Fruit fly (Drosophila melanogaster) whole organism, prepupa: Measurements from ENCODE around the gene wls.
A peak's percentile ranks its signal among the peaks of the same experiment; 100 is the strongest.

Experiments used
- CG10631 ChIP-seq: fragments of 200-800 bp; sonication (Bioruptor generic); optimal IDR thresholded peaks from 2 replicates; lab custom pipeline; 2016; ENCODE audit warnings: missing biosample characterization, missing genetic modification characterization
- CG10669 ChIP-seq: fragments of 200-800 bp; sonication (Bioruptor generic); optimal IDR thresholded peaks from 3 replicates; lab custom pipeline; 2018; ENCODE audit warnings: missing biosample characterization, mild to moderate bottlenecking, missing genetic modification characterization, moderate library complexity
- CG11294 ChIP-seq: fragments of 200-800 bp; sonication (Bioruptor generic); IDR thresholded peaks from 2 replicates; pipeline ENCODE4 v1.3.6; 2022; ENCODE audit warnings: missing biosample characterization, missing genetic modification characterization
- CG15336 ChIP-seq: fragments of 200-800 bp; sonication (Bioruptor generic); IDR thresholded peaks from 2 replicates; pipeline ENCODE4 v1.3.6; 2022; ENCODE audit warnings: missing biosample characterization, missing genetic modification characterization
- CG1621 ChIP-seq: fragments of 200-800 bp; sonication (Bioruptor generic); optimal IDR thresholded peaks from 3 replicates; lab custom pipeline; 2018; ENCODE audit warnings: missing biosample characterization, mild to moderate bottlenecking, missing genetic modification characterization
- CG16779 ChIP-seq: fragments of 200-800 bp; sonication (Bioruptor generic); optimal IDR thresholded peaks from 3 replicates; lab custom pipeline; 2017; ENCODE audit warnings: missing biosample characterization, mild to moderate bottlenecking, missing genetic modification characterization
- CG3032 ChIP-seq: fragments of 200-800 bp; optimal IDR thresholded peaks from 2 replicates; lab custom pipeline; 2019; ENCODE audit warnings: missing biosample characterization, mild to moderate bottlenecking, missing genetic modification characterization, moderate library complexity
- CG31627 ChIP-seq: fragments of 200-800 bp; sonication (Bioruptor generic); optimal IDR thresholded peaks from 3 replicates; lab custom pipeline; 2016; ENCODE audit warnings: missing biosample characterization, missing genetic modification characterization
- CG32006 ChIP-seq: fragments of 200-800 bp; sonication (Bioruptor generic); optimal IDR thresholded peaks from 3 replicates; lab custom pipeline; 2017; ENCODE audit warnings: missing biosample characterization, mild to moderate bottlenecking, missing genetic modification characterization
- CG3919 ChIP-seq: fragments of 200-800 bp; sonication (Bioruptor generic); optimal IDR thresholded peaks from 3 replicates; lab custom pipeline; 2016; ENCODE audit warnings: missing biosample characterization, missing genetic modification characterization
- CG4318 ChIP-seq: fragments of 200-800 bp; sonication (Bioruptor generic); optimal IDR thresholded peaks from 3 replicates; lab custom pipeline; 2017; ENCODE audit warnings: missing biosample characterization, mild to moderate bottlenecking, missing genetic modification characterization
- CG6163 ChIP-seq: fragments of 200-800 bp; sonication (Bioruptor generic); IDR thresholded peaks from 3 replicates; pipeline ENCODE4 v1.3.6; 2022; ENCODE audit warnings: missing biosample characterization, missing genetic modification characterization
- CG6276 ChIP-seq: fragments of 200-800 bp; sonication (Bioruptor generic); optimal IDR thresholded peaks from 2 replicates; lab custom pipeline; 2017; ENCODE audit warnings: missing biosample characterization, mild to moderate bottlenecking, missing genetic modification characterization
- CG6792 ChIP-seq: fragments of 200-800 bp; sonication (Bioruptor generic); optimal IDR thresholded peaks from 3 replicates; lab custom pipeline; 2016; ENCODE audit warnings: missing biosample characterization, missing genetic modification characterization
- CG6854 ChIP-seq: fragments of 200-800 bp; sonication (Bioruptor generic); optimal IDR thresholded peaks from 2 replicates; lab custom pipeline; 2017; ENCODE audit warnings: missing biosample characterization, mild to moderate bottlenecking, missing genetic modification characterization
- CG8119 ChIP-seq: fragments of 200-800 bp; sonication (Bioruptor generic); IDR thresholded peaks from 3 replicates; pipeline ENCODE4 v1.3.6; 2022; ENCODE audit warnings: missing biosample characterization, missing genetic modification characterization
- CG8319 ChIP-seq: fragments of 200-800 bp; sonication (Bioruptor generic); optimal IDR thresholded peaks from 3 replicates; lab custom pipeline; 2016; ENCODE audit warnings: missing biosample characterization, missing genetic modification characterization
- CG8632 ChIP-seq: fragments of 200-800 bp; sonication (Bioruptor generic); optimal IDR thresholded peaks from 3 replicates; lab custom pipeline; 2016; ENCODE audit warnings: missing biosample characterization, missing genetic modification characterization
- Eip75B ChIP-seq: fragments of 200-800 bp; sonication (Bioruptor generic); optimal IDR thresholded peaks from 3 replicates; lab custom pipeline; 2016; ENCODE audit warnings: missing biosample characterization, missing genetic modification characterization
- Eip78C ChIP-seq: fragments of 200-800 bp; sonication (Bioruptor generic); peaks from one replicate; lab custom pipeline; 2016; ENCODE audit warnings: missing biosample characterization, missing genetic modification characterization
- Ets96B ChIP-seq: fragments of 200-800 bp; optimal IDR thresholded peaks from 2 replicates; lab custom pipeline; 2019; ENCODE audit warnings: missing biosample characterization, mild to moderate bottlenecking, missing genetic modification characterization, moderate library complexity
- Gug ChIP-seq: fragments of 200-800 bp; sonication (Bioruptor generic); IDR thresholded peaks from 2 replicates; pipeline ENCODE4 v1.3.6; 2022; ENCODE audit warnings: missing biosample characterization, missing genetic modification characterization
- Hr39 ChIP-seq: fragments of 200-800 bp; sonication (Bioruptor generic); optimal IDR thresholded peaks from 2 replicates; lab custom pipeline; 2016; ENCODE audit warnings: missing biosample characterization, missing genetic modification characterization
- Hr4 ChIP-seq: fragments of 200-800 bp; sonication (Bioruptor generic); optimal IDR thresholded peaks from 3 replicates; lab custom pipeline; 2016; ENCODE audit warnings: missing biosample characterization, missing genetic modification characterization
- Met ChIP-seq: fragments of 200-800 bp; sonication (Bioruptor generic); optimal IDR thresholded peaks from 3 replicates; lab custom pipeline; 2016; ENCODE audit warnings: missing biosample characterization, missing genetic modification characterization
- OdsH ChIP-seq: fragments of 200-800 bp; sonication (Bioruptor generic); optimal IDR thresholded peaks from 3 replicates; lab custom pipeline; 2016; ENCODE audit warnings: missing biosample characterization, missing genetic modification characterization
- Smox ChIP-seq: fragments of 200-800 bp; sonication (Bioruptor generic); optimal IDR thresholded peaks from 3 replicates; lab custom pipeline; 2016; ENCODE audit warnings: missing biosample characterization, missing genetic modification characterization
- Sox102F ChIP-seq: fragments of 200-800 bp; sonication (Bioruptor generic); optimal IDR thresholded peaks from 2 replicates; lab custom pipeline; 2016; ENCODE audit warnings: missing biosample characterization, mild to moderate bottlenecking, missing genetic modification characterization
- Sox14 ChIP-seq: fragments of 200-800 bp; sonication (Bioruptor generic); optimal IDR thresholded peaks from 3 replicates; lab custom pipeline; 2016; ENCODE audit warnings: missing biosample characterization, missing genetic modification characterization
- achi ChIP-seq: fragments of 200-800 bp; sonication (Bioruptor generic); optimal IDR thresholded peaks from 3 replicates; lab custom pipeline; 2016; ENCODE audit warnings: missing biosample characterization, missing genetic modification characterization
- acj6 ChIP-seq: fragments of 200-800 bp; sonication (Bioruptor generic); optimal IDR thresholded peaks from 3 replicates; lab custom pipeline; 2016; ENCODE audit warnings: missing biosample characterization, missing genetic modification characterization
- cyc ChIP-seq: fragments of 200-800 bp; sonication (Bioruptor generic); optimal IDR thresholded peaks from 3 replicates; lab custom pipeline; 2016; ENCODE audit warnings: missing biosample characterization, missing genetic modification characterization
- eg ChIP-seq: fragments of 200-800 bp; sonication (Bioruptor generic); IDR thresholded peaks from 3 replicates; pipeline ENCODE4 v1.3.6; 2022; ENCODE audit warnings: missing biosample characterization, missing genetic modification characterization
- fkh ChIP-seq: fragments of 200-800 bp; sonication (Bioruptor generic); optimal IDR thresholded peaks from 3 replicates; lab custom pipeline; 2017; ENCODE audit warnings: missing biosample characterization, mild to moderate bottlenecking, missing genetic modification characterization, moderate library complexity
- lz ChIP-seq: fragments of 200-800 bp; sonication (Bioruptor generic); optimal IDR thresholded peaks from 3 replicates; lab custom pipeline; 2016; ENCODE audit warnings: missing biosample characterization, missing genetic modification characterization
- net ChIP-seq: fragments of 200-800 bp; sonication (Bioruptor generic); optimal IDR thresholded peaks from 3 replicates; lab custom pipeline; 2016; ENCODE audit warnings: missing biosample characterization, missing genetic modification characterization
- pdm3 ChIP-seq: fragments of 200-800 bp; sonication (Bioruptor generic); optimal IDR thresholded peaks from 3 replicates; lab custom pipeline; 2016; ENCODE audit warnings: missing biosample characterization, missing genetic modification characterization
- salr ChIP-seq, 2 experiments: fragments of 200-800 bp; sonication (Bioruptor generic); optimal IDR thresholded peaks; 3 replicates each; lab custom pipeline; 2016 to 2018; ENCODE audit warnings: missing biosample characterization in 2 of 2, missing genetic modification characterization in 2 of 2, mild to moderate bottlenecking in 1 of 2
- spab ChIP-seq: fragments of 200-800 bp; sonication (Bioruptor generic); optimal IDR thresholded peaks from 2 replicates; lab custom pipeline; 2017; ENCODE audit warnings: missing biosample characterization, mild to moderate bottlenecking, missing genetic modification characterization, missing genetic modification reagents
- ss ChIP-seq, 2 experiments: fragments of 200-800 bp; sonication (Bioruptor generic); optimal IDR thresholded peaks; 2 replicates in 1 of 2; 3 replicates in 1 of 2; lab custom pipeline; 2017 to 2018; ENCODE audit warnings: mild to moderate bottlenecking in 2 of 2, missing biosample characterization in 2 of 2, missing genetic modification characterization in 2 of 2, moderate library complexity in 1 of 2

The wls gene

DNA sequence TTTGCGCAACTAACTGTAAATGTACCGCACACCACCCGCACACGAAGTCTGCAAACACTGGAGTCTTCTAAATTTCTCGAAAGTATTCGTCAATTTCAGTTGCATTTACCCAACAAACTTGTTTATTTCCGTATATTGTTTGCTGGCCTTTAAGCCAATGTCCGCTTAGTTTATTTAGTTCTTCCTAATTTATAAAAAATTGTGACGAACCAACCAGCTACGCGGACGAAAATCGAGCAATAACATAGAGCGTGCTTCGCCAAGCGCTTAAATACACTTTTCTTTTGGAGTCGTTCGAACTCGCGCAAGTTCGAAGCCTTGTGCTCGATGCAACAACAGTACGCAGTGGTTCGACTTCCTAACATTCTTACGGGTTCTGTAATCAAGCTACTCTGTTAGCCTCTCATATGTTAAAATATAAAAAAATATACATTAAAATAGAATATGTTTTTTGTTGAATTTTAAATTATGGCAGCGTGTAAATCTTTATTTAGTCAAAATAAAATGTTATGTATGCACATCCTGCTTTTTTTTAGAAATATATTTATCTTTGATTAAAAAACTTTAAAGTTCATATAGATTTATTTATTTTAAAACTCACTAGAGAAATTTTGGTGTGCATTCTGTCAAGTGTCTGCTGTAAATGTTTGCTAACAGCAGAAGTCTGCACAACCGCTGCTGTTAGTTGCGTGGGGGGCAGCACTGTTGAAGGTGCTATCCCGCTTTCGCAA lies 28.0 kb upstream of the wls start, which contains the start of gene GlcAT-P (continued):
- no peak for TF ChIP-seq CG6854 (GFP tag; lab: Kevin White, UChicago)
- peak; percentile 87 for TF ChIP-seq CG15336
- peak; percentile 77 for TF ChIP-seq Ets96B (tag; lab: Kevin White, UChicago)
- TF ChIP-seq CG10669 (GFP tag; lab: Kevin White, UChicago): peak; percentile 46
- no peak for TF ChIP-seq CG6163 (GFP tag; lab: Robert Waterston, UW)
- TF ChIP-seq Gug (GFP tag; lab: Robert Waterston, UW): peak; percentile 74
- peak; percentile 89 for TF ChIP-seq CG8119 (GFP tag; lab: Robert Waterston, UW)
- peak; percentile 69 for TF ChIP-seq CG6792 (GFP tag; lab: Kevin White, UChicago)
- TF ChIP-seq CG8632 (GFP tag; lab: Kevin White, UChicago): peak; percentile 43
- TF ChIP-seq Met (GFP tag; lab: Kevin White, UChicago): peak; percentile 50
- peak; percentile 40 for TF ChIP-seq pdm3
- TF ChIP-seq CG1621: no peak
- peak; percentile 63 for TF ChIP-seq acj6
- no peak for TF ChIP-seq Sox102F (GFP tag; lab: Kevin White, UChicago)
- TF ChIP-seq Sox14 (GFP tag; lab: Kevin White, UChicago): peak; percentile 1
- peak; percentile 78 for TF ChIP-seq CG32006
- TF ChIP-seq salr (GFP tag; optimal IDR thresholded peaks at IDR 0.05; lab: Kevin White, UChicago): peak in 1 of 2 experiments; percentile 65
- TF ChIP-seq net: peak; percentile 40
- peak; percentile 84 for TF ChIP-seq eg (GFP tag; lab: Robert Waterston, UW)
- peak; percentile 13 for TF ChIP-seq lz (GFP tag; lab: Kevin White, UChicago)
- TF ChIP-seq Hr4 (GFP tag; lab: Kevin White, UChicago): peak; percentile 28
- TF ChIP-seq spab (GFP tag; lab: Kevin White, UChicago): no peak
- TF ChIP-seq CG11294 (GFP tag; lab: Robert Waterston, UW): no peak
- peak; percentile 31 for TF ChIP-seq Eip75B (GFP tag; lab: Kevin White, UChicago)
- peak; percentile 23 for TF ChIP-seq CG4318
- peak; percentile 71 for TF ChIP-seq CG3032 (tag; lab: Kevin White, UChicago)
- peak; percentile 60 for TF ChIP-seq achi (GFP tag; lab: Kevin White, UChicago)
- TF ChIP-seq CG31627 (GFP tag; lab: Kevin White, UChicago): no peak
- peak in 1 of 2 experiments; percentile 1 for TF ChIP-seq ss (GFP tag; optimal IDR thresholded peaks at IDR 0.05; lab: Kevin White, UChicago)

DNA sequence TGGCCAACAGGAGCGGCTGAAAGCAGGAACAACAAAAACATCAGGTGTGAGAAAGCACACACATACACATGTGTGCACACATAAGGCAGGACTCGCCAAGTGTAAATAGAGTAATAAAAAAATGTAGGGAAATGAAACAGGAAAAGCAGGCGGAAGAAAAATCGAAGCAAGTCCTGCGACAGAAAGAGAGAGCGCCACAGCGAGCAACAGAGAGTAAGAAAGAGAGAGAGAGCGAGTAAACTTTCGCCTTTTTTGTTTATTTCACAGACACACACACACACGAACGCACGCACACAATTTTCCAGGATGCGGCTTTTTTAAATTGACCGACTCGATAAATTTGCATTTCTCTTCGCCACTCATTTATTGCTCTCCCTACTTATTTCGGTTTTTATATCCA lies 27.4 kb upstream of the wls start:
- TF ChIP-seq Eip78C (peak; percentile 34), CG8319 (GFP tag; lab: Kevin White, UChicago) (no peak), achi (GFP tag; lab: Kevin White, UChicago) (no peak)
- TF ChIP-seq, all 60 proteins: peak for 1

DNA sequence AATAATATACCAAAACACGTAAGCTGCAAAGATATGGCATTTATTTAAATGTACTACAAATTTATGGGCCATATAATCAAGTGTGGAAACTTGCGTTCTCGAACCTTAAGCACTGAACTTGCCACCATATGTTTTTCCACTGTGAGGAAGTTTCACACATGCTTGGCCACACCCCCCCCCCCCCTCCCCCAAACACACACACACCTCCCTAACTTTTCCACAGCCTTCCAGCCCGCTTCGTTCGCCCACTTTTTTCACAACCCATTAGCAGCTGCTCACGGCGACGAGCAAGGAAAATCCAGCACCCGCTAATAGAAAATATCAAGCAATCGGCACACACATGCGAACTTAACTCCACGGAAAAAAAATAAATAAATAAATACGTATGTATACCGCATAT lies 25.9 kb upstream of the wls start:
- TF ChIP-seq fkh (GFP tag; lab: Kevin White, UChicago): peak; percentile 11
- no peak for TF ChIP-seq CG4318

DNA sequence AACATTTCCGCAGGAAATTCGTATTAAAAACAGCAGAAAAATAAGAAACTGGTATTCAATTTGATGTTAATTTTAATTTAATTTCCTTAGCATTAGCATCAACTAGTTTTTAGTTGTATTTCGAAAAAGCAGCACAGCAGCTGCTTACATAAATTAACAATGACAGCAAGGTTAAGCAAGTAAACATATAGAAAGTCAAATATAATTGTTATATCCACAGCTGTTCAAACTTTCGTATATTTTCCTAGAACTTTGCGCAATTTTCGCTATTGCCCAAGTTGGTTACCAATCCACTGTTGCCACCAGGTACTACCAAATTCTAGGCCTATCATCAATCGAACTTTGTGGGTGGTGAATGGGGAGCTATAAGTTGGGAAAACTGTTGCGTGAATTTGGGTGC lies 20.6 kb upstream of the wls start:
- TF ChIP-seq CG16779 (tag; lab: Kevin White, UChicago) (no peak), fkh (GFP tag; lab: Kevin White, UChicago) (peak; percentile 46)
- TF ChIP-seq, all 60 proteins: peak for 1

DNA sequence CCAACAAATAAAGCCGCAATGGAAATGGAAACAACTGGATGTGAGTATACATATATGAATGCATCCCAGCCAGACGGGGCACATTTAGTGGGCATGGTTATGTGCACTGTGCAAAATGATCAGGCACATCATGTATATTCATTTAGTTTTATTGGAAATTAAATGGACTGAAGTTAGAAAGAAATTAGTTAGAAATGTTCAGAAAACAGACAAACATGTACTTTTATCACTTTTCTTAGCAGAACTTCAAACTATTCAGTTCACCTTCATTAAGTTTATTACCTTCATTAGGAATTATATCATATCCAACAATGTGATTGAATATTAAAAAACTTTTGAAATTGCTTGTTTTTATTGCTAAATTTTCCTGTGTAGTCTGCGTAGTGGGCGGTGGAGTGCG lies 17.3 kb upstream of the wls start:
- TF ChIP-seq CG8119 (GFP tag; lab: Robert Waterston, UW) (peak; percentile 23; the same call in 1 of the 3 replicates), fkh (GFP tag; lab: Kevin White, UChicago) (no peak), Hr39 (no peak), spab (GFP tag; lab: Kevin White, UChicago) (no peak), lz (GFP tag; lab: Kevin White, UChicago) (no peak), cyc (GFP tag; lab: Kevin White, UChicago) (no peak), Gug (GFP tag; lab: Robert Waterston, UW) (no peak), CG3032 (tag; lab: Kevin White, UChicago) (peak; percentile 39), OdsH (GFP tag; lab: Kevin White, UChicago) (peak; percentile 31), Smox (GFP tag; lab: Kevin White, UChicago) (no peak), CG8632 (GFP tag; lab: Kevin White, UChicago) (no peak), achi (GFP tag; lab: Kevin White, UChicago) (no peak), Eip75B (GFP tag; lab: Kevin White, UChicago) (no peak), CG4318 (peak; percentile 8), Met (GFP tag; lab: Kevin White, UChicago) (no peak), salr (GFP tag; optimal IDR thresholded peaks at IDR 0.05; lab: Kevin White, UChicago) (no peak), CG6854 (GFP tag; lab: Kevin White, UChicago) (no peak), Sox102F (GFP tag; lab: Kevin White, UChicago) (no peak), Hr4 (GFP tag; lab: Kevin White, UChicago) (peak; percentile 39), CG3919 (GFP tag; lab: Kevin White, UChicago) (no peak), CG11294 (GFP tag; lab: Robert Waterston, UW) (no peak), CG6276 (GFP tag; lab: Kevin White, UChicago) (peak; percentile 5), CG1621 (peak; percentile 2), ss (GFP tag; optimal IDR thresholded peaks at IDR 0.05; lab: Kevin White, UChicago) (peak in 1 of 2 experiments; percentile 56), CG10631 (GFP tag; lab: Kevin White, UChicago) (peak; percentile 7)
